Worm (Caenorhabditis elegans): ENCODE measurements around the gene nhr-40.

nhr-40 gene

DNA sequence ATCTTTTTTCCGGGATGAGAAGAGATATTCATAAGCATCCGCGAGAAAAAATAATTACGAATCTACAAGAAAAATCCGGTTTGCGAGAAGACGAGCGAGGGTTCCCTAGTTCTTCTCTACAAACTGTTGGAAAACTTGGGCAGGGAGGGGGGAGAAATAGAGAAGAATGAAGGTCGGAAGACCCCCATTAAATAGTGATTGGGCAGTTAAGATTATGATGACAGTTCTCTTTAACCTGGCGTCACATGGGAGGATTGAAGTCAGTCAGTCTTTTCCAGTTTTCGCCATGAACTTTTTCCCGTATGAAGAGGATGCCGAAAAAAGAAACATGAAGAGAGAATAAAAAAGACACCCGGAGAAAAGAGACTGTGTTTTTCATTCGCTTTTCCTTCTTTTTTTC is 3.0 kb upstream of the nhr-40 start:
- no peak for TF ChIP-seq unc-39 (tag; optimal IDR thresholded peaks at IDR 0.05)
- no peak for TF ChIP-seq nhr-237 (tag; optimal IDR thresholded peaks at IDR 0.05)
- TF ChIP-seq nhr-129 (tag; optimal IDR thresholded peaks at IDR 0.05), result peak; percentile 38
- no peak for TF ChIP-seq lin-39 (tag; optimal IDR thresholded peaks at IDR 0.05)
- peak; percentile 49 for TF ChIP-seq ama-1 (optimal IDR thresholded peaks at IDR 0.05)
- TF ChIP-seq blmp-1 (tag; optimal IDR thresholded peaks at IDR 0.05; ENCODE audit: insufficient read depth), result peak; percentile 36
- TF ChIP-seq gmeb-1 (tag; optimal IDR thresholded peaks at IDR 0.05), result no peak
- TF ChIP-seq elt-3 (tag; optimal IDR thresholded peaks at IDR 0.05), result no peak
- TF ChIP-seq C34F6.9 (tag; optimal IDR thresholded peaks at IDR 0.05), result no peak
- TF ChIP-seq F13H6.1 (tag; optimal IDR thresholded peaks at IDR 0.05), result no peak
- no peak for TF ChIP-seq R02D3.7 (tag; optimal IDR thresholded peaks at IDR 0.05)
- peak; percentile 85 for TF ChIP-seq nhr-25 (tag; optimal IDR thresholded peaks at IDR 0.05)
- TF ChIP-seq nhr-77 (tag; optimal IDR thresholded peaks at IDR 0.05), result no peak
- peak; percentile 12 for TF ChIP-seq sma-3 (GFP tag; optimal IDR thresholded peaks at IDR 0.05)
- TF ChIP-seq ceh-82 (tag; optimal IDR thresholded peaks at IDR 0.05), result no peak
- no peak for TF ChIP-seq Y55F3AM.14 (GFP tag; optimal IDR thresholded peaks at IDR 0.05)
- TF ChIP-seq sma-9 (GFP tag; optimal IDR thresholded peaks at IDR 0.05), result peak; percentile 47
- no peak for TF ChIP-seq sma-9 (tag; optimal IDR thresholded peaks at IDR 0.05)
- TF ChIP-seq crh-2 (tag; optimal IDR thresholded peaks at IDR 0.05), result peak; percentile 17
- TF ChIP-seq alr-1 (tag; optimal IDR thresholded peaks at IDR 0.05), result no peak
- TF ChIP-seq zag-1 (tag; optimal IDR thresholded peaks at IDR 0.05), result no peak
- TF ChIP-seq mdl-1 (tag; optimal IDR thresholded peaks at IDR 0.05), result no peak
- TF ChIP-seq sem-4 (tag; optimal IDR thresholded peaks at IDR 0.05), result peak; percentile 73
- TF ChIP-seq fos-1 (tag; optimal IDR thresholded peaks at IDR 0.05), result peak; percentile 26
- TF ChIP-seq ceh-16 (tag; optimal IDR thresholded peaks at IDR 0.05), result peak; percentile 24
- TF ChIP-seq nhr-6 (tag; optimal IDR thresholded peaks at IDR 0.05), result peak; percentile 10
- no peak for TF ChIP-seq peb-1 (tag; optimal IDR thresholded peaks at IDR 0.05)
- peak; percentile 82 for TF ChIP-seq nhr-21 (tag; optimal IDR thresholded peaks at IDR 0.05)
- TF ChIP-seq ztf-11 (tag; optimal IDR thresholded peaks at IDR 0.05), result no peak

DNA sequence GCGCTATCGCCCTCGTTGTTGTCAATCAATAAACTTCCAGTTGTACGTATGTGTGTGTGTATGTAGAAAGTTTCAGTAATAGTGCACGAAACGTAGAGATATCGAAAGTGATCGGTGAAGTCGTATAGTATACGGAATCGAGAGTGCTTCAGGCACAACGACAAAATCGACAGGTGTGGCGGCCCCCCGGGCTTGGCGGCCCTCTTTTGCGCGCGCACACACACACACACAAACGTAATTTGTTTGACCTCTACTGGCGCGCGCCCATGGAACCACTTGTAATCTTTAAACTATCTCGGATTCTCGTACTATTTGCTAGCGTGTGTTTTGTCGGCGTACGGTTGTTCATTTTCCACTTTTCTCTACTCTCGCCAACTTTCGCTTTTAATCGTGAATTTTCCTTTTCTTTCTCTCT is 2.2 kb upstream of the nhr-40 start:
- TF ChIP-seq snpc-4 (tag; optimal IDR thresholded peaks at IDR 0.05) (peak; percentile 23), fos-1 (tag; optimal IDR thresholded peaks at IDR 0.05) (peak; percentile 8), unc-39 (tag; optimal IDR thresholded peaks at IDR 0.05) (no peak), lin-11 (tag; optimal IDR thresholded peaks at IDR 0.05) (no peak), blmp-1 (tag; optimal IDR thresholded peaks at IDR 0.05; ENCODE audit: insufficient read depth) (peak; percentile 90), Y55F3AM.14 (GFP tag; optimal IDR thresholded peaks at IDR 0.05) (no peak), sma-3 (GFP tag; optimal IDR thresholded peaks at IDR 0.05) (peak; percentile 65), nhr-25 (tag; optimal IDR thresholded peaks at IDR 0.05) (peak; percentile 88), zag-1 (tag; optimal IDR thresholded peaks at IDR 0.05) (no peak), mbf-1 (tag; optimal IDR thresholded peaks at IDR 0.05) (no peak), nhr-129 (tag; optimal IDR thresholded peaks at IDR 0.05) (peak; percentile 61), ceh-82 (tag; optimal IDR thresholded peaks at IDR 0.05) (no peak), aly-2 (tag; optimal IDR thresholded peaks at IDR 0.05) (no peak), elt-1 (tag; optimal IDR thresholded peaks at IDR 0.05) (no peak), mdl-1 (tag; optimal IDR thresholded peaks at IDR 0.05) (no peak), R02D3.7 (tag; optimal IDR thresholded peaks at IDR 0.05) (no peak), skn-1 (tag; optimal IDR thresholded peaks at IDR 0.05) (no peak), nhr-11 (tag; optimal IDR thresholded peaks at IDR 0.05) (no peak), lin-13 (GFP tag; optimal IDR thresholded peaks at IDR 0.05) (no peak), ZK546.5 (tag; optimal IDR thresholded peaks at IDR 0.05) (no peak), ama-1 (optimal IDR thresholded peaks at IDR 0.05) (no peak), nhr-10 (tag; optimal IDR thresholded peaks at IDR 0.05) (no peak), crh-2 (tag; optimal IDR thresholded peaks at IDR 0.05) (no peak), nhr-6 (tag; optimal IDR thresholded peaks at IDR 0.05) (peak; percentile 37), ztf-11 (tag; optimal IDR thresholded peaks at IDR 0.05) (no peak), dmd-4 (tag; optimal IDR thresholded peaks at IDR 0.05) (no peak), nhr-237 (tag; optimal IDR thresholded peaks at IDR 0.05) (no peak), ztf-4 (tag; optimal IDR thresholded peaks at IDR 0.05) (no peak), sem-4 (tag; optimal IDR thresholded peaks at IDR 0.05) (no peak), nhr-12 (tag; optimal IDR thresholded peaks at IDR 0.05) (no peak), peb-1 (tag; optimal IDR thresholded peaks at IDR 0.05) (no peak), elt-3 (tag; optimal IDR thresholded peaks at IDR 0.05) (no peak), nhr-23 (tag; optimal IDR thresholded peaks at IDR 0.05) (no peak), ceh-16 (tag; optimal IDR thresholded peaks at IDR 0.05) (peak; percentile 82), unc-55 (GFP tag; optimal IDR thresholded peaks at IDR 0.05) (no peak), nhr-77 (tag; optimal IDR thresholded peaks at IDR 0.05) (no peak), alr-1 (tag; optimal IDR thresholded peaks at IDR 0.05) (no peak), C34F6.9 (tag; optimal IDR thresholded peaks at IDR 0.05) (peak; percentile 3), F13H6.1 (tag; optimal IDR thresholded peaks at IDR 0.05) (peak; percentile 93), gmeb-1 (tag; optimal IDR thresholded peaks at IDR 0.05) (no peak), mab-5 (tag; optimal IDR thresholded peaks at IDR 0.05) (no peak), sma-9 (GFP tag; optimal IDR thresholded peaks at IDR 0.05) (peak; percentile 84), sma-9 (tag; optimal IDR thresholded peaks at IDR 0.05) (no peak), ztf-1 (GFP tag; conservative IDR thresholded peaks at IDR 0.05) (no peak), lin-39 (tag; optimal IDR thresholded peaks at IDR 0.05) (no peak), egl-27 (tag; optimal IDR thresholded peaks at IDR 0.05) (peak; percentile 18), unc-62 (GFP tag; optimal IDR thresholded peaks at IDR 0.05) (no peak), nhr-21 (tag; optimal IDR thresholded peaks at IDR 0.05) (peak; percentile 43), lsy-2 (tag; optimal IDR thresholded peaks at IDR 0.05) (peak in 1 of 2 experiments; percentile 51)
